Worm (Caenorhabditis elegans): ENCODE data around the gene W02H3.3.

DNA sequence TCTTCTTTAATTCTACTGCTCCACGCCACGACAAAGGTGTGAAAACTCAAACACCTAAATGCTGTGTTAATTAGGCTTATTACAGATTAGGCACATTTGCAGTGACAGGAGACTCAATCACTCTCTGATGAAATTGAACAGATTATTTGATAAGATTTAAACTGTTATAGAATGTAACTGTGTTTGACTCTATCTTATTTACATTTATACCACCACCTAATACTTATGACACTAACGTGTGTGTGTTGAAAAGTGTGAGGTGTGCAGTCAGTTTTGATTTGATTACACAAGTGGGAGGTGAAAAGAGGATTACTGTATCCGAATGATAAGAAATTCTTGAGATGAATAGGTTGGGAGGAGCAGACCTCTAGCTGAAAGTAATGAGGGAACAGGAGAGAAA is 34.3 kb upstream of the W02H3.3 start:
- TF ChIP-seq B0310.2 (tag; optimal IDR thresholded peaks at IDR 0.05) (no peak), ama-1 (optimal IDR thresholded peaks at IDR 0.05) (no peak), ceh-36 (tag; optimal IDR thresholded peaks at IDR 0.05) (no peak), aly-1 (tag; optimal IDR thresholded peaks at IDR 0.05) (no peak), hmg-4 (GFP tag; optimal IDR thresholded peaks at IDR 0.05) (no peak)

Data from whole organism, early embryonic.